Worm (Caenorhabditis elegans): ENCODE data around the gene K08H2.10.

K08H2.10 gene

DNA sequence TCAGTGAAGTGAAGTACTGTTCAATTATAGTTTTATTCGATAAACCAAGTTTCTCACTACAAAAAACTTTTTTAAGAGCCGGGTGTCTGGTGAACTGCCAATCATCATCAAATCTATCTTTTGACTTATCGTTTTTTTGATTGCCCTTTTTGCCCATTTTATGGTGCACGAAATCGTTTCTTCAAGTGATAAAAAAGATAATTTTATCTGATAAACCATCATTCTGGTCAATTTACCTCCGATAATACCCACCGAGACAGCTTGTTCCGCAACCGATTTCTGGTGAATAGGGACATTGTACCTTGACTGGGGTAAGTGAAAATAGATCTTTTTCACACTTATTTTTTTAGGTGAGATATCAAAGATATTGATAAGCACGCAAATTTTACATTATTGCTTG lies at the start of gene K08H2.10:
K08H2.10 (plus strand) TSS at position 230 of the 400 bp plus-strand sequence.
- TF ChIP-seq unc-62 (GFP tag; optimal IDR thresholded peaks at IDR 0.05): no peak

DNA sequence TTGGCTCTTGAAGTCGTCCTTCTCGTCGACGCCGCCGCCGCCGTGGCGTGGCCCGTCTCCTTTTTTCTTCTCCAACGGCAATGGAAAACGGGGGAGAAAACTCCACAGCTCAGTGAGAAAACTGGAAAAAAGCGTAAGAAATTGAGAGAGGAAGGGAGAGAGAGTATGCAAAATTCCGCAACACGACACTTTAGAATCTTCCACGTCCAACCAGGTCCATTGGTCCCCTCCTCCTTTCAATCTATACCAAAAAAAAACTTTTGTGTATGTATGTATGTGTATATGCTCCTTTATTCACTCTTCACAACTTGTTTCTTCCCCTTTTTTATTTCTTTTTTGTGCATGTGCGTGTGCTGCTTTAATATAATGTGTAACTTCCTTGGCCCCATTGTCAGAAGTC lies 48.6 kb upstream of the K08H2.10 start:
- no peak for TF ChIP-seq unc-62 (GFP tag; optimal IDR thresholded peaks at IDR 0.05)

DNA sequence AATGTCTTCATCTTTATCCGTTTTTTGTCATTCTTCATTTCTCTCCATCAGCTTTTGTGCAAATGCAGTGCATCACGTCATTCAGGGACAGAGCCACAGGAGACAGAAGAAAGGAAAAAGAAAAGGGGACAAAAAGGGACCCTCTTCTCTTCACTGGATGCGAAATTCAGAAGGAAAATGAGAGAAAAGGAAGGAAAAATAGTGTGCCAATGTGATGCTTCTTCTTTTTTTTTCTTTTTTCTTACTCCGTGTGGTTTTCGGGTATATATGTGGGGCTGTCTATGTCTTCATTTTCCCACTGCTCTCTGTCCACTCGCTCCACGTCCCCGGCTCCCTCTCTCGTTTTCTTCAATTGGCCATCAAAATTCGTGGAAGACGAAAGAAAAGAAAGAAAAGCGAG lies 47.1 kb upstream of the K08H2.10 start:
- TF ChIP-seq unc-62 (GFP tag; optimal IDR thresholded peaks at IDR 0.05): no peak

DNA sequence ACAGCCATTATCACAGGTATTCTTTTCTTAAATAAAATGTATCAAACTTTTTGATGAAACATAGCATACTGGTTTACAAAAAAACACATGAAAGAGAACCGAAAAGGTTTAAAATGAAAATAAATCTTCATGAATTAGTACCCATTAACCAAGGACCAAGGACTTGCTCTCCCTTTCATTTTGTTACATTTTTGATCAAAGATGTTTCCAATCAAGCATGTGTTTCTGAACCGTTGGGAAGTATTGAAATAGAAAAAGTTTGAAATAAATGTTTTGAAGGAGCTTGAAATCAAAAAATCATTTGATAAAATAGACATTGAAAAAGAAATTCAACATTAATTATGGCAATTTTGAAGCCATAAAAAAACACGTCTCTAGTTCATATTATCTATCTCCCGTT lies 45.1 kb upstream of the K08H2.10 start:
- no peak for TF ChIP-seq unc-62 (GFP tag; optimal IDR thresholded peaks at IDR 0.05)

DNA sequence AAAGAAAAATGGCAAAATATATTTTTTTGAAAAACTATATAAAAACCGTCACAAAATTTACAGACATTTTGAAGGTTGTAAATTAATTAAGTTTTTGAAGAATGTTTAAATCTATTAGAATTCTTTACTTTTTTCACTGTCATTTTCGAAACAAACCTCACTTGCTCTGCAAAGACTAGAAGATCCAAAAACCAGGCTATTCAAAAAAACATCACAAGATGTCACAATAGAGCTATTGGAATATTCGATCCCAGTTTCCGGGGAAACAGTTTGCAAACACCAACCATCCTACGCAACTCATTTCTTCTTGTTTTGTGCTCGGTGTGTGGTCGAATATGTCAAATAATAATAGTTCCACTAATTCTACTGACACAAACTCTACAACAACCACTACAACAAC lies 40.8 kb upstream of the K08H2.10 start, which contains the start of gene R12H7.4:
R12H7.4 (plus strand) TSS at position 301 of the 400 bp plus-strand sequence.
- TF ChIP-seq unc-62 (GFP tag; optimal IDR thresholded peaks at IDR 0.05): no peak

DNA sequence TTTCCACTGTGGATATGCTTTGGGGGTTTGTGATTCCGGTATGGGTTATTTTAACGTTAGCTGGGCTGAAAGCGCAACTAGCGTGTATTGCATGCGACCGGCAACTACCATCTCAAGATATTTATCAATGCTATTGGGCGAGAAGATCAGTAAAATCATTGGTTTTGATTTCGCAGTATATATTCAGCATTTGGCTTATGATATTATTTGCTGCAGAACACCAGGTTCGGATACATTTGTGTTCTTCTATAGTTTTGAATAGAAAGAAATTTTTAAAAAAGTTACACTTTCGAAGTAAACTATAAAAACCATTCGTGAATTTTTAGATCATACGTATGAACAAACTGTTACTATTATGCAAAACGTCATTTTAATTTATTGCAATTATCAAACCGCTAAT lies 39.7 kb upstream of the K08H2.10 start:
- TF ChIP-seq unc-62 (GFP tag; optimal IDR thresholded peaks at IDR 0.05): no peak

DNA sequence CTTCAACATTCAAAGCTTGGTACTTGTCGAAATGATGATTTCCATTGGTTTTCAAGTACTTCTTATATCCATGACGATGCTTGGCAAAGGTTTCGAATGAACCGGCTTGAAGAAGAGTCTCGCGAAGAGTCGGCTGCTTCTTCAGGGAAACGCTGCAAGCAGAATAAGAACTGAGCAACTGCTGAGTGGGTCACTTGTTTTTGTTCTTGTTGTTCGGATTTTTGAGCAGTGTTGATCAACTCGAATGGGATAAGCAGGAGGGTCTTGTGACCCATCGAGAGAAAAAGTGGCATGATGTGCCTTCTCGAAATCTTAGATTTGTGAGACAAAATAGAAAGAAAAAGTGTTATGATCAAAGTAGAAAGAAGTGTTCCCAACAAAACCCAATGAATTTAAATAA lies 37.0 kb upstream of the K08H2.10 start:
- no peak for TF ChIP-seq unc-62 (GFP tag; optimal IDR thresholded peaks at IDR 0.05)

DNA sequence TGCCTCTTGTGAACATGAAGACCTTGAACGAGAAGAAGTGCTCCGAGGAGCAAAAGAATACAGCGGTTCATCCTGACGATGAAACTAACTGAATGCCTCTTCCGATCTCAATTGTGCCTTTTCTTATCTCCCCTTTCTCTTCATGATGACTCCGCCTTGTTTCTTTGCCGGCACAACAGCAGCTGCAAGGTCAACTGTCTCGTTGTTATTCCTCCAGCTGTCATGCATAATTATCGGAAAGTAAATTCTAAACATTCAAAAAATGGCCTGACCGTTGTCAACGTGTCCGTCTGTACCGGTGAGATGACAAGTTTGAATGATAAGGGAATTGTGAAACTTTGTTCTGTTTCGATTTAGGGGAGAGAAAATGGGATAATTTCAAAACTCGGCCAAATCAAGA lies 36.2 kb upstream of the K08H2.10 start, which contains the start of gene asp-4:
asp-4 (minus strand) TSS at position 106 of the 400 bp plus-strand sequence.
- TF ChIP-seq unc-62 (GFP tag; optimal IDR thresholded peaks at IDR 0.05): no peak

DNA sequence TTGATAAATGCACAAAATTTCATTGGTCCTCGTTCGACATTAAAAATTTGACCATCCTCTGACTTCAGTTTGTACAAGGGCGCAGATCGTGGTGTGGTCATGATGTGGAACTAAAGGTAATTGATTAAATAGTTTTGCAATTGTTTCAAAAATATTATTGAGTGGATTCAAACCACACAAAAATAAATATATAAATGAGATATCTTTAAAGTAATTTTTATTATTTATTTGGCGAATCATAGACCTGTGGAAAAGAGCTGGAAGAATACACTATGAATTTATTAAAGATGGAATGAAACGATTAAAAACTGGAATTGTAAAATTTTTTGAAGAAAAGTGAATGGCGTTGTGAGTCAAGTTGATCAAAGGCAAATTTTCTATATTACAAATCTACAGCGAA lies 34.2 kb upstream of the K08H2.10 start, which contains the start of gene skr-20:
skr-20 (minus strand) TSS at position 101 of the 400 bp plus-strand sequence.
- no peak for TF ChIP-seq unc-62 (GFP tag; optimal IDR thresholded peaks at IDR 0.05)

DNA sequence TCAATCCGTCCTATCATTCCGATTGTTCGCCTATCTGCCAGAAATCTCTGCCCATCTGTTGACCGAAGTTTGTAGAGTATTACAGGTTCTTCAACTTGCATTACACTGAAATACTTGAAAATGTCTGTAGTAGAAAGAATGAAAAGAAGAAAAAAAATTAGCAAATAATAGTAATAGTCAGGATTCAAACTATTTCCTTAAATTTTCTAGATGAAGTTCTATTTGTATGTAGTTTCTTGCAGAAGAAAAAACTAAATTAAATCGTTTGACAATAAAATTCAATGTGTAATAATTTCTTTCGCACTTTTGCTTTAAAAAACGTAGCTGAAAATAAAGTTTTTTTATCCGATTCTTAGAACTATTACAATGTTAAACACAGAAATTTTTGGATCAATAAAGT lies 33.0 kb upstream of the K08H2.10 start, which contains the start of gene skr-19:
skr-19 (minus strand) TSS at position 101 of the 400 bp plus-strand sequence.
- no peak for TF ChIP-seq unc-62 (GFP tag; optimal IDR thresholded peaks at IDR 0.05)

DNA sequence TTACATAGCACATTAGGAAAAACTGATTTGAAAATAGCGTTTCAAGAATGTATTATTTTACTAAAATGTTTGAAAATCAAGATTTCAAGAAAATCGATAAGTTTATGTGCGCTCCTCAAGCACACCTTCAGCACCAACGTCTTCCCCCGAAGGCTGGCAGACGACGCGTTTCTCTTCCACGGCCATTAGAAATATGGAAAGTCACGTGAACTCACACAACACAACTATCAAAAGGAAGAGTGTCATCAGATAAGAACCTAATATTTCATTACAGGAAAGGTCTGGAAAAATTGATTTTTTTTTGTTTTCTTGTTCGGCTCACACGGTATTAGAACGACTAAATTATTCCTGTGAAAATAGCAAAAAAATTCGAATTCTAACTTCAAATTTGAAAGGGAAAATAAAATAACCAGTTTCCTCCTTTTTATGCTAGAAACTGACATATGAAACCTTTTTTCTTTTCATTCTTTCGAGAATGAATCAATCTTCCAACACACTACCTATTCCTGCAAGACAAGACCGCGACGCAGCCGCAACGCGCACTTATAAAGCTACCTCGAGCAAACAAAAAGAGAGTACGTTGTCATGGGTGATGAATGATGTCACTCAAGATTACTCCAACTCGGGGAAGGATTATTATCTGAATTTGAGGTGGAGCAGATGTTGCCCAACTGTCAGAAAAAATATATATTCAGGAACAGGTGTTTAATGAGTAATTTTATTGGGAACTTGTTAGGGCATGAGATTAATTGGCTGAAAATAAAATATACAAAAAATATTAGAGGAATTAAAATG lies 32.3 kb upstream of the K08H2.10 start:
- no peak for TF ChIP-seq unc-62 (GFP tag; optimal IDR thresholded peaks at IDR 0.05)

DNA sequence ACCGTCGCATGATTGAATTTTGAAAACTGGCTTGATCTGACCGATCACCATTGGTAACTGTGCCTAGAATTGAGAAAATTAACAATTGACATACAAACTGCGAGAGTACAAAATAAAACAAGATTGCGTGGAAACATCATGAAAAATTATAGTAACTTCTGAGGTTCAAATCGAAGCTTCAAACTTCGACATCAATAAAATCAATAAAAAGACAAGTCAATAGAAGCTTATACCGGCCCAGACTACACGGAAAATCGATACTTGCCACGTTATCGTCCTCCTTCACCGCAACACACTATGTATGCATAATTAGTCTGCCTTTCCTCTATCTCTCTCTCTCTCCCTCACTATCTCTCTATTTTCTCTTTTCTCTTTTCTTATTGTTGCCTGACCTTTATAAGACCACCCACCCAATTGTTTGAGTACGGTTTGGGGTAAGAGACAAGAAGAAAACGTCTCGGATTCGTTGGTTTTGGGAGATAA lies 31.0 kb upstream of the K08H2.10 start, which contains the start of gene skr-21:
skr-21 (minus strand) TSS at position 51 of the 483 bp plus-strand sequence.
- TF ChIP-seq unc-62 (GFP tag; optimal IDR thresholded peaks at IDR 0.05): no peak

DNA sequence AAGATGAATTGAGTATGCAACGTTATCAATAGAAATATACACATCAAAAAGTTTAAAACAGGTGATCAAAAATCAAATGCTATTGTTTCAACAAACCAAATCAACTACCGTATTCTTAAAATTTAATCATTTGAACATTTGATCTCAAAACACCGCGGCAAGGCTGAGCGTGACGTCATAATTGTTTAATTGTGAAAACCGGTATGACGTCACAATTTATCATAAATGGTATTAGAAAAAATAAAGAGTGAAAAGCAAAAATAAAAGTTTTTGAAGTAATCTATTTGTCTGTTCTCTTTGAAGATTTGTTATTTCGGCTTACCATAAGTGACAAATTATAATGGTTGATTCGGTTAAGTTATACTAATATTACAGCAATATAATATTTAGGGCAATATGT lies 29.8 kb upstream of the K08H2.10 start:
- TF ChIP-seq unc-62 (GFP tag; optimal IDR thresholded peaks at IDR 0.05): no peak

DNA sequence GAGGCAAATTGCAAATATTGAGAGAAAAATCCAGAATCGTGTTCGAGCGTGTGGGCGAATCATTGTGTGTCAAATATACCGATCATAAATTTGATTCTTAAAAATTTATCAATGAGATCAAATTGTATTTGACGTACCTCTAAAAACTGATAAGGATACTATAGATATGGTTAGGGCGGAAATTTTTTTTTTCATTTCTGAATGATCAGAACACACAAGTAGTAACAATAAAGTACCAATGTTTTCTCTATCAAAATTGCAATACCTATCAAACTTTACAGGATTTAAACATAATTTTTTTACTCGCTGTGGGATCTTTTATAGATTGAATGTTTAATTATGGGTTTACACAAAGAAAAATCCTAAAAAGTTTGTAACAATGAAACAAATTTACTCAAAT lies 25.3 kb upstream of the K08H2.10 start, which contains the start of gene bgnt-1.5:
bgnt-1.5 (minus strand) TSS at position 101 of the 400 bp plus-strand sequence.
- TF ChIP-seq unc-62 (GFP tag; optimal IDR thresholded peaks at IDR 0.05): no peak

DNA sequence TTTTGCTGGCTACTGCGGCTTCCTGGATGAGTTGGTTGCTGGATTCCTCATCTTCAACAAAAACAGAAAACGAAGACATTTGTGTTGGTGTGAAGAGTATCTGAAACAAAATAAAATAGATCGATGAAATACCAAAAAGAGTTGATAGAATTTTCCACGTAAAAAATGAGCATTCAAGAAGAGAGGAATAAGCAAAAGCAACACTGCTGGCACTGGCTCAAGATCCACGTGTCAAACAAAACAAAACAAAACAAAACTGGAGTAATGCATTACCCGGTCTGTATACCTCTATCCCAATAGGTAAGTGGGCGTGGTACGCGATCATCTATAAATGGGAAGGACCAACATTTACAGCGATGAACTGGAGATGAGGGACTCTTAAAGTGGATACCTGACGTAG lies 22.7 kb upstream of the K08H2.10 start, which contains the start of gene K08H2.2:
K08H2.2 (minus strand) TSS at position 101 of the 400 bp plus-strand sequence.
- no peak for TF ChIP-seq unc-62 (GFP tag; optimal IDR thresholded peaks at IDR 0.05)

DNA sequence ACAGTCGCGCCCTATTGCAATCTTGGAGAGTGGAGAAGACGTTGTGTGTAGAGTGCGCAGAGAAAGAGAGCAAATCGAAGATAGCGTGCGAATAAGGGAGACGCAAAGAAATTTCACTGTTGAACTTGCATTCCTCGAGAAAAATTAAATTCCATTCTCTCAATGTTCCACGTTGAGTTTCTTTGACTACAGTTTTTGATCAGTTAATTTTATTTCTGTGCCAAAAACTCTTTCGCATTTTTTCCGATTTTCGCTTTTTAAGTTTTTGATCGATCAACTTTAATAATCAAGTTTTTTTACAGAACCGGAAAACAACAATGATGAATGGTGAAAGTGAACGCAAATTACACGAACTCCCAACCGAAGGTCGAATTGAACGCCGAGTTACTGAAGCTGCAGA lies 20.5 kb upstream of the K08H2.10 start, which contains the start of gene K08H2.3:
K08H2.3 (plus strand) TSS at position 301 of the 400 bp plus-strand sequence.
- TF ChIP-seq unc-62 (GFP tag; optimal IDR thresholded peaks at IDR 0.05): no peak

DNA sequence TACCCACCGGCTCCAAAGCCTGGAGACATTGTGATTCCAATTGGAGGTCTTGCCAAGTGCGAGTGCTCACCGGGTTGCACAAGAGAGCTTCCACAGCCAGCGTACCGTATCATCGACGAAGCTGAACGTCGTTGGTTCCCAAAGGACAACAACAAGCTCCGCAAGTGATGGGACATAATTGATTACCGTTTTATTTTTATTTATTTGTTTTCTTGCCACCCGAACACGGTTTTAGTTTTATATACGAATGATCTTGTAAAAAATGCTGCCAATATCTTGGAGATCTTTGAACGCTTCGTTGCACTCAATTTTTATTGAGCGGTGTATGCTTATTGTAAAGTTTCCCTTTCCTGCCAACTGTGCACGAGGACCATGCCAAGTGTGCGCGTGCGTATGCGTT lies 19.4 kb upstream of the K08H2.10 start, which contains the start of gene K08H2.4:
K08H2.4 (plus strand) TSS at position 301 of the 400 bp plus-strand sequence.
- no peak for TF ChIP-seq unc-62 (GFP tag; optimal IDR thresholded peaks at IDR 0.05)

Data from whole organism, dauer.